Worm (Caenorhabditis elegans) whole organism, late embryonic: Measurements from ENCODE around the gene atl-1.

ENCODE experiments used
- K09A11.1 ChIP-seq: sonication (generic microtip); optimal IDR thresholded peaks from 2 replicates; lab custom pipeline; 2017; ENCODE audit warnings: antibody characterized with exemption, mild to moderate bottlenecking, missing genetic modification characterization, missing compliant biosample characterization; ENCODE audit not compliant: insufficient read depth
- ets-4 ChIP-seq: sonication (generic microtip); optimal IDR thresholded peaks from 2 replicates; lab custom pipeline; 2016; ENCODE audit warnings: missing genetic modification characterization, missing compliant biosample characterization
- fax-1 ChIP-seq: sonication (generic microtip); optimal IDR thresholded peaks from 2 replicates; lab custom pipeline; 2016; ENCODE audit warnings: missing genotype, missing genetic modification characterization, missing compliant biosample characterization
- fkh-6 ChIP-seq: sonication (generic microtip); optimal IDR thresholded peaks from 2 replicates; lab custom pipeline; 2016; ENCODE audit warnings: missing genetic modification characterization, missing compliant biosample characterization
- gmeb-2 ChIP-seq: sonication (generic microtip); optimal IDR thresholded peaks from 2 replicates; lab custom pipeline; 2016; ENCODE audit warnings: missing genetic modification characterization, inconsistent platforms, missing compliant biosample characterization
- hlh-6 ChIP-seq: sonication (generic microtip); optimal IDR thresholded peaks from 2 replicates; lab custom pipeline; 2016; ENCODE audit warnings: missing genotype, missing genetic modification characterization, missing compliant biosample characterization
- nfya-1 ChIP-seq: sonication (generic microtip); optimal IDR thresholded peaks from 2 replicates; lab custom pipeline; 2017; ENCODE audit warnings: missing genetic modification characterization, mild to moderate bottlenecking, missing compliant biosample characterization, antibody characterized with exemption, moderate library complexity
- npax-4 ChIP-seq: sonication (generic microtip); optimal IDR thresholded peaks from 2 replicates; lab custom pipeline; 2016; ENCODE audit warnings: missing genetic modification characterization, missing compliant biosample characterization
- pat-9 ChIP-seq: fragments of 200-800 bp; sonication (Bioruptor generic); optimal IDR thresholded peaks from 2 replicates; lab custom pipeline; 2018; ENCODE audit warnings: mild to moderate bottlenecking, missing genetic modification characterization, moderate library complexity, missing compliant biosample characterization
- pha-4 ChIP-seq: fragments of 150-350 bp; optimal IDR thresholded peaks from 2 replicates; lab custom pipeline; 2018; ENCODE audit warnings: missing biosample characterization, missing genetic modification reagents, missing genetic modification characterization
- sdc-2 ChIP-seq: sonication (generic microtip); optimal IDR thresholded peaks from 2 replicates; lab custom pipeline; 2016; ENCODE audit warnings: missing genotype, missing genetic modification characterization, missing compliant biosample characterization
- tbx-2 ChIP-seq: sonication (generic microtip); optimal IDR thresholded peaks from 2 replicates; lab custom pipeline; 2016; ENCODE audit warnings: missing genetic modification characterization, missing compliant biosample characterization

- no peak for TF ChIP-seq ets-4
- no peak for TF ChIP-seq pha-4 (tag; lab: Kevin White, UChicago)
- TF ChIP-seq fax-1 (tag; lab: Kevin White, UChicago), result no peak
- TF ChIP-seq sdc-2, result no peak
- no peak for TF ChIP-seq hlh-6 (tag; lab: Kevin White, UChicago)
- no peak for TF ChIP-seq K09A11.1
- TF ChIP-seq pat-9 (tag; lab: Kevin White, UChicago), result no peak
- TF ChIP-seq nfya-1, result no peak
- TF ChIP-seq gmeb-2, result no peak
- no peak for TF ChIP-seq npax-4 (tag; lab: Kevin White, UChicago)
- no peak for TF ChIP-seq fkh-6 (tag; lab: Kevin White, UChicago)
- TF ChIP-seq tbx-2 (tag; lab: Kevin White, UChicago), result no peak
These were observed 25.5 kb downstream of the atl-1 start, which contains the start of gene idpc-6 for ce11 chrV:9619850-9620249.
